Worm (Caenorhabditis elegans): ENCODE data around the gene chdh-1.

DNA sequence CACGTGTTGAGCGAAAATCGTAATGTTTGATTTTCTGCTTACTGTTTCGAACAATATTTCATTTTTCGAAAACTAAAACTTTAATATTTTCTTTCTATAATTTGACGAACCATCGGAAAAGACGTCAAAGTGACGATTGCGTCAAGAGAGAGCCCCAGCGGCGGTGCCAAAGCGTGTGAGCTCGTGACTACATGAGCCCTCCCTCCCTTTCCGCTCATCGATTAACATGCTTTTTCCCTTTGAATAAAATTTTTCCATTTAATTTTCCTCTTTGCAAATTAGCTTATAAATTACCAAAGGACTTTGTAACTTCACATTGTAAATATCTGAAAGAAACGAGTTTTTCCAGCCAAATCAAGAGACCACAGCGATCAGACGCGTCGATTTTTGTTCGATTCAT, 44.2 kb upstream of the chdh-1 start:
- no peak for TF ChIP-seq jun-1 (tag; optimal IDR thresholded peaks at IDR 0.05)
- no peak for TF ChIP-seq aly-2 (tag; optimal IDR thresholded peaks at IDR 0.05)
- no peak for TF ChIP-seq nhr-11 (tag; optimal IDR thresholded peaks at IDR 0.05)
- TF ChIP-seq lin-15B (tag; optimal IDR thresholded peaks at IDR 0.05) = no peak
- TF ChIP-seq snpc-4 (tag; optimal IDR thresholded peaks at IDR 0.05) = no peak
- TF ChIP-seq pqm-1 (tag; optimal IDR thresholded peaks at IDR 0.05) = no peak

Measured in whole organism, L4 larva.